Worm (Caenorhabditis elegans) whole organism, early embryonic: Measurements from ENCODE around the gene F26F12.3.
A peak's percentile ranks its signal among the peaks of the same experiment; 100 is the strongest.

Source experiments
- B0310.2 ChIP-seq: sonication (generic microtip); optimal IDR thresholded peaks from 2 replicates; lab custom pipeline; 2016; ENCODE audit warnings: mild to moderate bottlenecking, missing genetic modification characterization, missing compliant biosample characterization
- F13C5.2 ChIP-seq: sonication (generic microtip); optimal IDR thresholded peaks from 2 replicates; lab custom pipeline; 2017; ENCODE audit warnings: mild to moderate bottlenecking, missing genetic modification characterization, inconsistent platforms, missing compliant biosample characterization
- aly-1 ChIP-seq: sonication (generic microtip); optimal IDR thresholded peaks from 2 replicates; lab custom pipeline; 2016; ENCODE audit warnings: missing genetic modification characterization, missing compliant biosample characterization
- ama-1 ChIP-seq: fragments of 150-350 bp; optimal IDR thresholded peaks from 2 replicates; lab custom pipeline; 2014
- ceh-13 ChIP-seq: fragments of 200-800 bp; sonication (Bioruptor generic); optimal IDR thresholded peaks from 2 replicates; lab custom pipeline; 2018; ENCODE audit warnings: mild to moderate bottlenecking, missing genetic modification characterization, missing compliant biosample characterization
- ceh-36 ChIP-seq: sonication (generic microtip); optimal IDR thresholded peaks from 2 replicates; lab custom pipeline; 2016; ENCODE audit warnings: missing genetic modification characterization, inconsistent platforms, missing compliant biosample characterization
- ets-7 ChIP-seq: sonication (generic microtip); optimal IDR thresholded peaks from 2 replicates; lab custom pipeline; 2016; ENCODE audit warnings: missing genotype, missing genetic modification characterization, missing compliant biosample characterization
- flt-1 ChIP-seq: fragments of 200-800 bp; sonication (Bioruptor generic); IDR thresholded peaks from 2 replicates; pipeline ENCODE4 v1.3.6; 2022; ENCODE audit warnings: missing genetic modification characterization, missing compliant biosample characterization
- hmbx-1 ChIP-seq: sonication (generic microtip); optimal IDR thresholded peaks from 2 replicates; lab custom pipeline; 2016; ENCODE audit warnings: mild to moderate bottlenecking, missing genetic modification characterization, missing compliant biosample characterization
- hmg-4 ChIP-seq: fragments of 200-800 bp; sonication (Bioruptor generic); optimal IDR thresholded peaks from 2 replicates; lab custom pipeline; 2018; ENCODE audit warnings: mild to moderate bottlenecking, missing genetic modification characterization, missing compliant biosample characterization
- hnd-1 ChIP-seq: sonication (generic microtip); optimal IDR thresholded peaks from 2 replicates; lab custom pipeline; 2016; ENCODE audit warnings: missing genetic modification characterization, missing compliant biosample characterization
- pes-1 ChIP-seq: fragments of 200-800 bp; sonication (Bioruptor generic); IDR thresholded peaks from 2 replicates; pipeline ENCODE4 v1.3.6; 2022; ENCODE audit warnings: missing genetic modification reagents, missing genetic modification characterization, missing compliant biosample characterization
- scrt-1 ChIP-seq: fragments of 200-800 bp; sonication (Bioruptor generic); IDR thresholded peaks from 2 replicates; pipeline ENCODE4 v1.3.6; 2022; ENCODE audit warnings: missing genetic modification characterization, missing compliant biosample characterization
- sea-1 ChIP-seq: fragments of 200-800 bp; sonication (Bioruptor generic); conservative IDR thresholded peaks from 2 replicates; pipeline ENCODE4 v1.3.6; 2022; ENCODE audit warnings: missing genetic modification characterization, missing compliant biosample characterization
- tbx-11 ChIP-seq: fragments of 200-800 bp; sonication (Bioruptor generic); IDR thresholded peaks from 2 replicates; pipeline ENCODE4 v1.3.6; 2022; ENCODE audit warnings: missing genetic modification characterization, missing compliant biosample characterization
- tbx-37 ChIP-seq: fragments of 200-800 bp; sonication (Bioruptor generic); conservative IDR thresholded peaks from 2 replicates; pipeline ENCODE4 v1.3.6; 2022; ENCODE audit warnings: missing genetic modification reagents, missing genetic modification characterization, missing compliant biosample characterization
- tra-4 ChIP-seq: sonication (generic microtip); optimal IDR thresholded peaks from 2 replicates; lab custom pipeline; 2017; ENCODE audit warnings: missing genetic modification characterization, missing compliant biosample characterization

Gene F26F12.3

ce11 chrV:5840939-5841338 lies 4.6 kb downstream of the F26F12.3 start:
- no peak for TF ChIP-seq tra-4 (tag; lab: Kevin White, UChicago)
- no peak for TF ChIP-seq aly-1 (tag; lab: Kevin White, UChicago)
- TF ChIP-seq F13C5.2 (tag; lab: Kevin White, UChicago) = no peak
- no peak for TF ChIP-seq sea-1 (GFP tag; lab: Robert Waterston, UW)
- TF ChIP-seq tbx-37 (GFP tag; lab: Robert Waterston, UW) = no peak
- TF ChIP-seq pes-1 (GFP tag; lab: Robert Waterston, UW) = no peak
- TF ChIP-seq ceh-36 (tag; lab: Kevin White, UChicago) = no peak
- TF ChIP-seq hnd-1 (tag; lab: Kevin White, UChicago) = no peak
- TF ChIP-seq flt-1 (GFP tag; lab: Robert Waterston, UW) = no peak
- no peak for TF ChIP-seq scrt-1 (GFP tag; lab: Robert Waterston, UW)

ce11 chrV:5838576-5839366 lies 6.7 kb downstream of the F26F12.3 start, which contains the start of gene F26F12.2:
Gene F26F12.2 (minus strand): TSS chrV:5838613.
- TF ChIP-seq ets-7 (tag; lab: Kevin White, UChicago) (no peak), ceh-13 (no peak), pes-1 (GFP tag; lab: Robert Waterston, UW) (no peak), B0310.2 (tag; lab: Kevin White, UChicago) (no peak), sea-1 (GFP tag; lab: Robert Waterston, UW) (no peak), ceh-36 (tag; lab: Kevin White, UChicago) (no peak), ama-1 (lab: Kevin White, UChicago) (no peak), F13C5.2 (tag; lab: Kevin White, UChicago) (no peak), hmbx-1 (tag; lab: Kevin White, UChicago) (no peak), hnd-1 (tag; lab: Kevin White, UChicago) (no peak), tbx-11 (GFP tag; lab: Robert Waterston, UW) (no peak), hmg-4 (GFP tag; lab: Kevin White, UChicago) (no peak), tbx-37 (GFP tag; lab: Robert Waterston, UW) (no peak)

- TF ChIP-seq scrt-1 (GFP tag; lab: Robert Waterston, UW) (no peak), F13C5.2 (tag; lab: Kevin White, UChicago) (no peak), aly-1 (tag; lab: Kevin White, UChicago) (no peak), ceh-13 (no peak), flt-1 (GFP tag; lab: Robert Waterston, UW) (no peak), ets-7 (tag; lab: Kevin White, UChicago) (no peak), tbx-11 (GFP tag; lab: Robert Waterston, UW) (no peak), pes-1 (GFP tag; lab: Robert Waterston, UW) (no peak), ceh-36 (tag; lab: Kevin White, UChicago) (no peak), ama-1 (lab: Kevin White, UChicago) (no peak), tra-4 (tag; lab: Kevin White, UChicago) (no peak), hmbx-1 (tag; lab: Kevin White, UChicago) (no peak), hmg-4 (GFP tag; lab: Kevin White, UChicago) (no peak)
These were observed 8.9 kb downstream of the F26F12.3 start, which contains the start of gene col-140 for ce11 chrV:5836616-5836982. Gene col-140 (minus strand): TSS chrV:5836834.

ce11 chrV:5835979-5836615 lies 9.4 kb downstream of the F26F12.3 start:
- TF ChIP-seq hnd-1 (tag; lab: Kevin White, UChicago) = no peak
- no peak for TF ChIP-seq ets-7 (tag; lab: Kevin White, UChicago)
- no peak for TF ChIP-seq ama-1 (lab: Kevin White, UChicago)
- TF ChIP-seq ceh-36 (tag; lab: Kevin White, UChicago) = no peak
- no peak for TF ChIP-seq hmbx-1 (tag; lab: Kevin White, UChicago)
- peak; percentile 9 for TF ChIP-seq hmg-4 (GFP tag; lab: Kevin White, UChicago)
- TF ChIP-seq aly-1 (tag; lab: Kevin White, UChicago) = no peak
- TF ChIP-seq flt-1 (GFP tag; lab: Robert Waterston, UW) = no peak
- TF ChIP-seq tbx-11 (GFP tag; lab: Robert Waterston, UW) = 0 out of 2 replicates have a peak, but pooled peaks have one; percentile 23

- TF ChIP-seq tbx-11 (GFP tag; lab: Robert Waterston, UW) = no peak
- no peak for TF ChIP-seq ets-7 (tag; lab: Kevin White, UChicago)
- TF ChIP-seq pes-1 (GFP tag; lab: Robert Waterston, UW) = no peak
- TF ChIP-seq ama-1 (lab: Kevin White, UChicago) = no peak
- TF ChIP-seq ceh-13 = no peak
- TF ChIP-seq tbx-37 (GFP tag; lab: Robert Waterston, UW) = no peak
- TF ChIP-seq B0310.2 (tag; lab: Kevin White, UChicago) = no peak
- TF ChIP-seq hmg-4 (GFP tag; lab: Kevin White, UChicago) = no peak
These were observed 10.1 kb downstream of the F26F12.3 start for ce11 chrV:5835397-5835796.

- TF ChIP-seq aly-1 (tag; lab: Kevin White, UChicago) (no peak), B0310.2 (tag; lab: Kevin White, UChicago) (no peak), pes-1 (GFP tag; lab: Robert Waterston, UW) (no peak), hmbx-1 (tag; lab: Kevin White, UChicago) (no peak), hmg-4 (GFP tag; lab: Kevin White, UChicago) (no peak)
These were observed 12.0 kb downstream of the F26F12.3 start, which contains the start of gene srh-76 for ce11 chrV:5833531-5833930. Gene srh-76 (plus strand): TSS chrV:5833831.

- TF ChIP-seq ama-1 (lab: Kevin White, UChicago) (no peak), ceh-36 (tag; lab: Kevin White, UChicago) (no peak)
These were observed 12.7 kb downstream of the F26F12.3 start for ce11 chrV:5832799-5833198.
